Worm (Caenorhabditis elegans): ENCODE data around the gene F26G1.15.

Gene F26G1.15

DNA sequence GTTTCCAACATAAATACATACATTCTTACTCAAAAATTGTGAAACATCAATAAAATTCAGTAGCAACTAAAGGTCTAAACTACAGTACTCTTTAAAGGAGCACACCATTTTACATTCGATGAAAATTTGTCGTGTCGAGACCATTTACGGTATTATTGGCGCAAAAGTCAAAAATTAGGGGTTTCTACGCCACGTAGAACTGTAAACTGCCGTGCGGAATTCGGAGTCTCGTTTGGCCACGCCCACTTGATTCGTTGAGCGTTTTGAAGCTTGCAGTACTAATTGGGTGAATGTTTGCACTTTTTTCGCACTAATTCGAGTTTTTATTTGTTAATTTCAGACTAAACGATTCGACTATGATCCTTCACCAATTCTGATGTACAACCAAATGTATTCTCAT, 594 bp downstream of the F26G1.15 start:
- TF ChIP-seq dpl-1 (GFP tag; optimal IDR thresholded peaks at IDR 0.05) (peak in 1 of 3 experiments; percentile 11), rnt-1 (tag; optimal IDR thresholded peaks at IDR 0.05) (peak; percentile 31), vab-15 (tag; optimal IDR thresholded peaks at IDR 0.05) (no peak), snu-23 (GFP tag; optimal IDR thresholded peaks at IDR 0.05) (no peak), efl-1 (optimal IDR thresholded peaks at IDR 0.05) (peak in 1 of 2 experiments; percentile 1), efl-1 (GFP tag; optimal IDR thresholded peaks at IDR 0.05 in 1 of 2) (no peak)

DNA sequence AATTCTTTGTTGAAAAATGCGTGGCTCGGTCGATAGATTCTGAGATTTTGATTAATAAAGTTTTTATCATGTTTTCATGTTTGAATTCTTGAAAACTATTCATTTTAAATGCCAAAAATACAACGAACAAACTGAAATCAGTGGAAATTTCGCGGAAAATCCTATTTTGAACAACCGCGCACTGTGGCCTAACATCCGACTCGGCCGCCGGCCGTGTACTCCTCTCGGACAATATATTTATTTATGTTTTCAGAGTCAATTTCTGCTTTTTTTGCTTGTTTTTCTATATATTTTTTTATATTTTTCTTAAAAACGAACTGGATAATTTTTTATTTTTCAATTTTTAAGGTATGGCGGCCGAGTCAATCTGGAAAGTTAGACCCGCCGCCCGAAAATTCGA, 1.2 kb downstream of the F26G1.15 start, which contains the start of gene F26G1.1:
F26G1.1 (plus strand) TSS at position 347 of the 400 bp plus-strand sequence.
- TF ChIP-seq pqm-1 (tag; optimal IDR thresholded peaks at IDR 0.05) (no peak), isw-1 (GFP tag; IDR thresholded peaks at IDR 0.05) (peak; percentile 72), sup-37 (GFP tag; optimal IDR thresholded peaks at IDR 0.05) (peak; percentile 61), egl-13 (tag; optimal IDR thresholded peaks at IDR 0.05) (peak; percentile 92), lir-3 (tag; optimal IDR thresholded peaks at IDR 0.05; ENCODE audit: poor library complexity) (peak; percentile 95), pax-3 (tag; optimal IDR thresholded peaks at IDR 0.05) (peak; percentile 90), unc-86 (tag; optimal IDR thresholded peaks at IDR 0.05) (peak; percentile 69), elt-2 (tag; optimal IDR thresholded peaks at IDR 0.05) (peak; percentile 92), ama-1 (optimal IDR thresholded peaks at IDR 0.05) (no peak), egl-27 (tag; optimal IDR thresholded peaks at IDR 0.05) (no peak), jun-1 (tag; optimal IDR thresholded peaks at IDR 0.05) (no peak), nhr-77 (tag; optimal IDR thresholded peaks at IDR 0.05) (no peak), tbx-2 (tag; optimal IDR thresholded peaks at IDR 0.05) (peak; percentile 89), snpc-4 (tag; optimal IDR thresholded peaks at IDR 0.05) (peak; percentile 30), ceh-82 (tag; optimal IDR thresholded peaks at IDR 0.05) (peak; percentile 29 to 53 (median 49)), lin-35 (GFP tag; optimal IDR thresholded peaks at IDR 0.05) (peak; percentile 90 to 95), nhr-28 (tag; optimal IDR thresholded peaks at IDR 0.05) (no peak), fkh-4 (tag; optimal IDR thresholded peaks at IDR 0.05; ENCODE audit: borderline replicate concordance) (peak; percentile 94), mdl-1 (tag; optimal IDR thresholded peaks at IDR 0.05) (peak in 1 of 2 experiments; percentile 50), nhr-85 (tag) (peak; percentile 90), elt-3 (tag; optimal IDR thresholded peaks at IDR 0.05) (no peak), Y116A8C.19 (tag; optimal IDR thresholded peaks at IDR 0.05; ENCODE audit: borderline replicate concordance) (peak; percentile 64), lin-13 (GFP tag; optimal IDR thresholded peaks at IDR 0.05) (peak; percentile 2), skn-1 (tag; optimal IDR thresholded peaks at IDR 0.05) (peak; percentile 71), lin-14 (GFP tag; optimal IDR thresholded peaks at IDR 0.05) (peak; percentile 65), dpl-1 (GFP tag; optimal IDR thresholded peaks at IDR 0.05) (peak; percentile 84 to 93 (median 92)), zip-4 (GFP tag; optimal IDR thresholded peaks at IDR 0.05) (peak; percentile 56), ceh-90 (tag; optimal IDR thresholded peaks at IDR 0.05) (peak; percentile 98), nhr-19 (GFP tag; conservative IDR thresholded peaks at IDR 0.05) (peak; percentile 80), swsn-7 (tag; optimal IDR thresholded peaks at IDR 0.05) (peak; percentile 78), C34B4.2 (tag; optimal IDR thresholded peaks at IDR 0.05) (peak; percentile 37), fkh-8 (tag; optimal IDR thresholded peaks at IDR 0.05) (peak; percentile 64), hpl-2 (GFP tag; optimal IDR thresholded peaks at IDR 0.05) (no peak), snu-23 (GFP tag; optimal IDR thresholded peaks at IDR 0.05) (peak; percentile 66), lin-39 (tag; optimal IDR thresholded peaks at IDR 0.05) (peak; percentile 47), irx-1 (tag; optimal IDR thresholded peaks at IDR 0.05) (peak; percentile 96), mab-9 (GFP tag; IDR thresholded peaks at IDR 0.05) (peak; percentile 76), C04F5.9 (tag; optimal IDR thresholded peaks at IDR 0.05) (peak; percentile 74), nhr-71 (tag; optimal IDR thresholded peaks at IDR 0.05) (peak; percentile 85), efl-1 (optimal IDR thresholded peaks at IDR 0.05) (peak; percentile 59 to 92), efl-1 (GFP tag; optimal IDR thresholded peaks at IDR 0.05 in 1 of 2) (peak; percentile 93 to 99), ceh-8 (GFP tag; optimal IDR thresholded peaks at IDR 0.05) (peak; percentile 42), nhr-237 (tag; optimal IDR thresholded peaks at IDR 0.05) (no peak), ztf-11 (tag; optimal IDR thresholded peaks at IDR 0.05) (peak in 1 of 2 experiments; percentile 94), nhr-20 (tag; optimal IDR thresholded peaks at IDR 0.05) (peak; percentile 75), mef-2 (tag; optimal IDR thresholded peaks at IDR 0.05) (no peak), alr-1 (tag; optimal IDR thresholded peaks at IDR 0.05; ENCODE audit: borderline replicate concordance) (no peak), fos-1 (tag; optimal IDR thresholded peaks at IDR 0.05) (peak; percentile 18)

All from whole organism, L1 larva.